ENCODE assay signal across 5 worm cellular contexts in the genomic region with DNA sequence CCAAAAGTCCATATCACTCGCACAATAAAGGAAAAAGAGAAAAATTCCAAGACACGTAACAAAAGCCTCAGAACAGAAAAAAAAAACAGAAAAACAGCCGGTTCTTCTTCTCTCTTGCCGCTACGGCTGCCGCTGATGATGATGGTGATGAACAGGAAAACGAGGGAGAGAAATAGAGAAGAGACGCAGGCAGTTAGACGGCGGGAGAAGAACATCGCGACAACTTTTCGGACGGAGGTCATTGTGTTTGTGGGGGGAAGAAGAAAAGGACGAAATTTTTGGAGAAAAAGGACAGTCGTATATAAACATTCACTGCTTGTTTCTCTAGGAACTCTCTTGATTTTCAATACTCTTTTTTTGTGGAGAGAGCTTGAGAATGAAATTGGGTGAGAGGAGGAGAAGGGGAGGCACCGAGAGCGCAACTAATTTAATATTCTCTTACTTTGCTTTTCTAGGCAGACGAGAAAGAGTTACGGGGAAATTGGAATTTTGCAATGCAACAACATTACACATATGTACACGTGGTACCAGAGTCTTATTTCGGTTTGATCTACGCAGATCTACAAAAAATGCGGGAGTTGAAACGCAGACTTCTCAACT.
A peak's percentile ranks its signal among the peaks of the same experiment; 100 is the strongest.
TF ChIP-seq lines count a peak whose summit lies in the region.

No protein-coding gene starts in this region.

TF ChIP-seq in whole organism, L1 larva, 84 proteins besides CTCF, POLR2A, EP300 and RAD21 (continued from another document and continues in another):
- TF ChIP-seq mdl-1 (tag; optimal IDR thresholded peaks at IDR 0.05; lab: Kevin White, UChicago) (peak in 1 of 2 experiments; percentile 20), tbx-2 (tag; optimal IDR thresholded peaks at IDR 0.05; lab: Kevin White, UChicago) (peak; percentile 39), nhr-20 (tag; optimal IDR thresholded peaks at IDR 0.05; lab: Kevin White, UChicago) (peak; percentile 17), Y116A8C.19 (tag; optimal IDR thresholded peaks at IDR 0.05; lab: Kevin White, UChicago; ENCODE audit: borderline replicate concordance) (no peak), irx-1 (tag; optimal IDR thresholded peaks at IDR 0.05; lab: Kevin White, UChicago) (peak; percentile 28), F16B12.6 (tag; optimal IDR thresholded peaks at IDR 0.05; lab: Kevin White, UChicago) (peak; percentile 26), fkh-10 (GFP tag; optimal IDR thresholded peaks at IDR 0.05; lab: Kevin White, UChicago) (peak; percentile 27), blmp-1 (tag; optimal IDR thresholded peaks at IDR 0.05; lab: Kevin White, UChicago) (peak; percentile 76), ceh-63 (GFP tag; optimal IDR thresholded peaks at IDR 0.05; lab: Kevin White, UChicago) (no peak), pag-3 (tag; optimal IDR thresholded peaks at IDR 0.05; lab: Kevin White, UChicago; ENCODE audit: borderline replicate concordance, insufficient read depth) (peak; percentile 23), jun-1 (tag; optimal IDR thresholded peaks at IDR 0.05; lab: Kevin White, UChicago) (peak; percentile 6), ceh-82 (tag; optimal IDR thresholded peaks at IDR 0.05; lab: Kevin White, UChicago) (peak in 1 of 3 experiments; percentile 44), skn-1 (tag; optimal IDR thresholded peaks at IDR 0.05; lab: Kevin White, UChicago) (peak; percentile 31), lin-14 (GFP tag; optimal IDR thresholded peaks at IDR 0.05; lab: Kevin White, UChicago) (peak; percentile 96), dsc-1 (tag; optimal IDR thresholded peaks at IDR 0.05; lab: Kevin White, UChicago) (no peak), hlh-17 (GFP tag; optimal IDR thresholded peaks at IDR 0.05; lab: Kevin White, UChicago; ENCODE audit: borderline replicate concordance) (no peak), mab-9 (GFP tag; IDR thresholded peaks at IDR 0.05; lab: Robert Waterston, UW) (no peak), nhr-90 (tag; optimal IDR thresholded peaks at IDR 0.05; lab: Kevin White, UChicago; ENCODE audit: poor library complexity) (peak; percentile 9), nhr-85 (tag; lab: Kevin White, UChicago) (peak; percentile 56), lsy-2 (tag; optimal IDR thresholded peaks at IDR 0.05; lab: Kevin White, UChicago) (peak; percentile 43 to 47), lin-35 (GFP tag; optimal IDR thresholded peaks at IDR 0.05; lab: Kevin White, UChicago) (peak; percentile 21 to 64), snpc-4 (tag; optimal IDR thresholded peaks at IDR 0.05; lab: Kevin White, UChicago) (peak; percentile 28), fkh-8 (tag; optimal IDR thresholded peaks at IDR 0.05; lab: Kevin White, UChicago) (peak; percentile 53)

TF ChIP-seq in whole organism, L2 larva, 48 proteins besides CTCF, POLR2A, EP300 and RAD21 (continued from another document and continues in another):
- no peak for TF ChIP-seq nhr-11 (tag; optimal IDR thresholded peaks at IDR 0.05; lab: Kevin White, UChicago)
- TF ChIP-seq egl-27 (tag; optimal IDR thresholded peaks at IDR 0.05; lab: Kevin White, UChicago) = peak; percentile 61
- TF ChIP-seq nhr-237 (tag; optimal IDR thresholded peaks at IDR 0.05; lab: Kevin White, UChicago) = no peak
- TF ChIP-seq Y55F3AM.14 (GFP tag; optimal IDR thresholded peaks at IDR 0.05; lab: Kevin White, UChicago) = no peak
- no peak for TF ChIP-seq unc-39 (tag; optimal IDR thresholded peaks at IDR 0.05; lab: Kevin White, UChicago)
- peak; percentile 57 for TF ChIP-seq gmeb-1 (tag; optimal IDR thresholded peaks at IDR 0.05; lab: Kevin White, UChicago)
- TF ChIP-seq ztf-11 (tag; optimal IDR thresholded peaks at IDR 0.05; lab: Kevin White, UChicago) = no peak
- TF ChIP-seq ama-1 (optimal IDR thresholded peaks at IDR 0.05; lab: Kevin White, UChicago) = no peak
- no peak for TF ChIP-seq peb-1 (tag; optimal IDR thresholded peaks at IDR 0.05; lab: Kevin White, UChicago)
- peak; percentile 31 for TF ChIP-seq sma-3 (GFP tag; optimal IDR thresholded peaks at IDR 0.05; lab: Kevin White, UChicago)
- TF ChIP-seq alr-1 (tag; optimal IDR thresholded peaks at IDR 0.05; lab: Kevin White, UChicago) = no peak
- TF ChIP-seq lin-13 (GFP tag; optimal IDR thresholded peaks at IDR 0.05; lab: Kevin White, UChicago) = no peak
- no peak for TF ChIP-seq blmp-1 (tag; optimal IDR thresholded peaks at IDR 0.05; lab: Kevin White, UChicago; ENCODE audit: insufficient read depth)
- no peak for TF ChIP-seq ceh-16 (tag; optimal IDR thresholded peaks at IDR 0.05; lab: Kevin White, UChicago)
- TF ChIP-seq sem-4 (tag; optimal IDR thresholded peaks at IDR 0.05; lab: Kevin White, UChicago) = peak; percentile 86
- TF ChIP-seq ceh-82 (tag; optimal IDR thresholded peaks at IDR 0.05; lab: Kevin White, UChicago) = no peak
- TF ChIP-seq ZK546.5 (tag; optimal IDR thresholded peaks at IDR 0.05; lab: Kevin White, UChicago) = no peak
- TF ChIP-seq elt-1 (tag; optimal IDR thresholded peaks at IDR 0.05; lab: Kevin White, UChicago) = no peak
- TF ChIP-seq nhr-25 (tag; optimal IDR thresholded peaks at IDR 0.05; lab: Kevin White, UChicago) = peak; percentile 60
- no peak for TF ChIP-seq nhr-23 (tag; optimal IDR thresholded peaks at IDR 0.05; lab: Kevin White, UChicago)
- no peak for TF ChIP-seq mab-5 (tag; optimal IDR thresholded peaks at IDR 0.05; lab: Kevin White, UChicago)
- peak; percentile 68 for TF ChIP-seq zag-1 (tag; optimal IDR thresholded peaks at IDR 0.05; lab: Kevin White, UChicago)
- peak; percentile 77 for TF ChIP-seq F13H6.1 (tag; optimal IDR thresholded peaks at IDR 0.05; lab: Kevin White, UChicago)
- no peak for TF ChIP-seq ztf-1 (GFP tag; conservative IDR thresholded peaks at IDR 0.05; lab: Robert Waterston, UW)
- peak; percentile 87 for TF ChIP-seq fos-1 (tag; optimal IDR thresholded peaks at IDR 0.05; lab: Kevin White, UChicago)
- peak in 1 of 2 experiments; percentile 48 for TF ChIP-seq mdl-1 (tag; optimal IDR thresholded peaks at IDR 0.05; lab: Kevin White, UChicago)
- peak; percentile 55 for TF ChIP-seq nhr-21 (tag; optimal IDR thresholded peaks at IDR 0.05; lab: Kevin White, UChicago)

TF ChIP-seq in whole organism, L3 larva, 47 proteins besides CTCF, POLR2A, EP300 and RAD21 (continued from another document and continues in another):
- TF ChIP-seq fos-1 (tag; optimal IDR thresholded peaks at IDR 0.05; lab: Kevin White, UChicago) = no peak
- TF ChIP-seq ceh-9 (tag; optimal IDR thresholded peaks at IDR 0.05; lab: Kevin White, UChicago) = no peak
- TF ChIP-seq skn-1 (tag; optimal IDR thresholded peaks at IDR 0.05; lab: Kevin White, UChicago) = peak; percentile 27
- TF ChIP-seq lin-15B (tag; optimal IDR thresholded peaks at IDR 0.05; lab: Kevin White, UChicago) = peak; percentile 33
- TF ChIP-seq pha-4 (tag; optimal IDR thresholded peaks at IDR 0.05; lab: Kevin White, UChicago) = peak; percentile 65
- peak; percentile 18 for TF ChIP-seq R02D3.7 (tag; optimal IDR thresholded peaks at IDR 0.05; lab: Kevin White, UChicago)
- no peak for TF ChIP-seq zag-1 (tag; optimal IDR thresholded peaks at IDR 0.05; lab: Kevin White, UChicago)
- peak; percentile 10 for TF ChIP-seq pqm-1 (tag; optimal IDR thresholded peaks at IDR 0.05; lab: Kevin White, UChicago)
- no peak for TF ChIP-seq nhr-77 (tag; optimal IDR thresholded peaks at IDR 0.05; lab: Kevin White, UChicago)
- no peak for TF ChIP-seq mdl-1 (tag; optimal IDR thresholded peaks at IDR 0.05; lab: Kevin White, UChicago)
- TF ChIP-seq lin-39 (tag; optimal IDR thresholded peaks at IDR 0.05; lab: Kevin White, UChicago) = peak; percentile 78
- peak; percentile 34 for TF ChIP-seq jun-1 (tag; optimal IDR thresholded peaks at IDR 0.05; lab: Kevin White, UChicago)
- no peak for TF ChIP-seq ztf-11 (tag; optimal IDR thresholded peaks at IDR 0.05; lab: Kevin White, UChicago)
- TF ChIP-seq egl-5 (tag; optimal IDR thresholded peaks at IDR 0.05; lab: Kevin White, UChicago) = no peak
- TF ChIP-seq ceh-28 (tag; optimal IDR thresholded peaks at IDR 0.05; lab: Kevin White, UChicago) = peak; percentile 61
- no peak for TF ChIP-seq nhr-43 (tag; optimal IDR thresholded peaks at IDR 0.05; lab: Kevin White, UChicago; ENCODE audit: poor library complexity, severe bottlenecking)
- TF ChIP-seq tbx-2 (tag; optimal IDR thresholded peaks at IDR 0.05; lab: Kevin White, UChicago) = no peak
- no peak for TF ChIP-seq elt-3 (tag; optimal IDR thresholded peaks at IDR 0.05; lab: Kevin White, UChicago)
- peak; percentile 10 for TF ChIP-seq elt-1 (tag; optimal IDR thresholded peaks at IDR 0.05; lab: Kevin White, UChicago)
- no peak for TF ChIP-seq aly-2 (tag; optimal IDR thresholded peaks at IDR 0.05; lab: Kevin White, UChicago)
- TF ChIP-seq ceh-16 (tag; optimal IDR thresholded peaks at IDR 0.05; lab: Kevin White, UChicago) = no peak
- TF ChIP-seq nhr-237 (tag; optimal IDR thresholded peaks at IDR 0.05; lab: Kevin White, UChicago) = no peak
- no peak for TF ChIP-seq elt-2 (tag; optimal IDR thresholded peaks at IDR 0.05; lab: Kevin White, UChicago)
- peak; percentile 81 for TF ChIP-seq nhr-25 (tag; optimal IDR thresholded peaks at IDR 0.05; lab: Kevin White, UChicago)
- no peak for TF ChIP-seq nhr-12 (tag; optimal IDR thresholded peaks at IDR 0.05; lab: Kevin White, UChicago)
- no peak for TF ChIP-seq nhr-76 (tag; optimal IDR thresholded peaks at IDR 0.05; lab: Kevin White, UChicago)
- TF ChIP-seq nhr-67 (tag; optimal IDR thresholded peaks at IDR 0.05; lab: Kevin White, UChicago) = no peak
- TF ChIP-seq ama-1 (optimal IDR thresholded peaks at IDR 0.05; lab: Kevin White, UChicago) = peak; percentile 25

TF ChIP-seq in whole organism, L4 larva, 104 proteins besides CTCF, POLR2A, EP300 and RAD21 (continued from another document and continues in another):
- TF ChIP-seq lin-38 (GFP tag; IDR thresholded peaks at IDR 0.05; lab: Robert Waterston, UW) (peak; percentile 41), F10B5.3 (tag; optimal IDR thresholded peaks at IDR 0.05; lab: Kevin White, UChicago) (no peak), nhr-6 (tag; optimal IDR thresholded peaks at IDR 0.05; lab: Kevin White, UChicago) (peak; percentile 60), cey-2 (tag; optimal IDR thresholded peaks at IDR 0.05; lab: Kevin White, UChicago; ENCODE audit: borderline replicate concordance, insufficient read depth) (peak; percentile 9), R02D3.7 (tag; optimal IDR thresholded peaks at IDR 0.05; lab: Kevin White, UChicago) (no peak), aha-1 (tag; lab: Kevin White, UChicago) (peak; percentile 86), rbr-2 (tag; optimal IDR thresholded peaks at IDR 0.05; lab: Kevin White, UChicago) (peak; percentile 58), zip-11 (GFP tag; IDR thresholded peaks at IDR 0.05; lab: Robert Waterston, UW) (no peak), hlh-30 (tag; optimal IDR thresholded peaks at IDR 0.05; lab: Kevin White, UChicago; ENCODE audit: insufficient read depth) (peak; percentile 47), nhr-48 (tag; optimal IDR thresholded peaks at IDR 0.05; lab: Kevin White, UChicago) (peak; percentile 66), nhr-28 (tag; optimal IDR thresholded peaks at IDR 0.05; lab: Kevin White, UChicago) (peak; percentile 61), tag-97 (GFP tag; IDR thresholded peaks at IDR 0.05; lab: Robert Waterston, UW) (no peak), madf-9 (GFP tag; conservative IDR thresholded peaks at IDR 0.05; lab: Robert Waterston, UW) (no peak), nhr-237 (tag; optimal IDR thresholded peaks at IDR 0.05; lab: Kevin White, UChicago) (no peak), mep-1 (tag; optimal IDR thresholded peaks at IDR 0.05; lab: Kevin White, UChicago) (peak; percentile 69), tra-1 (GFP tag; IDR thresholded peaks at IDR 0.05; lab: Robert Waterston, UW) (0 out of 2 replicates have a peak, but pooled peaks have one; percentile 50), hmg-1.1 (GFP tag; IDR thresholded peaks at IDR 0.05; lab: Robert Waterston, UW) (peak; percentile 60), dve-1 (tag; optimal IDR thresholded peaks at IDR 0.05; lab: Kevin White, UChicago; ENCODE audit: insufficient read depth) (peak; percentile 75), dpl-1 (GFP tag; optimal IDR thresholded peaks at IDR 0.05; lab: Kevin White, UChicago) (peak; percentile 49), ces-1 (GFP tag; optimal IDR thresholded peaks at IDR 0.05; lab: Kevin White, UChicago) (peak; percentile 83), mxl-3 (GFP tag; optimal IDR thresholded peaks at IDR 0.05; lab: Kevin White, UChicago) (no peak), nhr-11 (tag; optimal IDR thresholded peaks at IDR 0.05; lab: Kevin White, UChicago) (peak; percentile 24), ctbp-1 (GFP tag; IDR thresholded peaks at IDR 0.05; lab: Robert Waterston, UW) (0 out of 2 replicates have a peak, but pooled peaks have one; percentile 40), F49E8.2 (tag; optimal IDR thresholded peaks at IDR 0.05; lab: Kevin White, UChicago; ENCODE audit: borderline replicate concordance) (no peak), lsy-2 (tag; optimal IDR thresholded peaks at IDR 0.05; lab: Kevin White, UChicago) (peak in 1 of 2 experiments; percentile 73), php-3 (GFP tag; IDR thresholded peaks at IDR 0.05; lab: Robert Waterston, UW) (no peak), fkh-10 (GFP tag; optimal IDR thresholded peaks at IDR 0.05; lab: Kevin White, UChicago) (peak; percentile 77)

TF ChIP-seq in whole organism, late embryonic, 69 proteins besides CTCF, POLR2A, EP300 and RAD21 (continued from another document):
- TF ChIP-seq sox-2 (GFP tag; IDR thresholded peaks at IDR 0.05; lab: Robert Waterston, UW) (peak; percentile 14; the same call in 1 of the 2 replicates), ceh-22 (tag; optimal IDR thresholded peaks at IDR 0.05; lab: Kevin White, UChicago) (no peak), pat-9 (tag; optimal IDR thresholded peaks at IDR 0.05; lab: Kevin White, UChicago) (no peak), nfya-1 (tag; optimal IDR thresholded peaks at IDR 0.05; lab: Kevin White, UChicago) (peak; percentile 43), C08G9.2 (tag; optimal IDR thresholded peaks at IDR 0.05; lab: Kevin White, UChicago) (peak; percentile 27), unc-3 (GFP tag; conservative IDR thresholded peaks at IDR 0.05; lab: Robert Waterston, UW) (no peak), unc-3 (tag; optimal IDR thresholded peaks at IDR 0.05; lab: Kevin White, UChicago) (no peak), ama-1 (optimal IDR thresholded peaks at IDR 0.05; lab: Kevin White, UChicago) (no peak), ref-2 (tag; optimal IDR thresholded peaks at IDR 0.05; lab: Kevin White, UChicago) (no peak), syd-9 (tag; optimal IDR thresholded peaks at IDR 0.05; lab: Kevin White, UChicago) (no peak)
